Fruit fly (Drosophila melanogaster) whole organism, wandering third instar larva: ENCODE measurements around the gene nmo.

Experiments used
- Abd-B ChIP-seq: fragments of >200 bp; optimal IDR thresholded peaks from 2 replicates; lab custom pipeline; 2017; ENCODE audit warnings: missing biosample characterization, missing genetic modification characterization
- CG32264 ChIP-seq: fragments of 200-800 bp; sonication (Bioruptor generic); optimal IDR thresholded peaks from 2 replicates; lab custom pipeline; 2016; ENCODE audit warnings: missing biosample characterization, missing genetic modification characterization
- CG9705 ChIP-seq: fragments of 200-800 bp; sonication (Bioruptor generic); optimal IDR thresholded peaks from 2 replicates; lab custom pipeline; 2018; ENCODE audit warnings: missing biosample characterization, mild to moderate bottlenecking, missing genetic modification characterization
- CrebA ChIP-seq: fragments of 200-800 bp; sonication (Bioruptor generic); optimal IDR thresholded peaks from 2 replicates; lab custom pipeline; 2016; ENCODE audit warnings: missing biosample characterization, mild to moderate bottlenecking, missing genetic modification characterization, borderline replicate concordance
- Dfd ChIP-seq: fragments of >200 bp; optimal IDR thresholded peaks from 2 replicates; lab custom pipeline; 2017; ENCODE audit warnings: missing biosample characterization, missing genetic modification characterization
- Dif ChIP-seq: fragments of 200-275, 200-300 bp; sonication (Bioruptor generic); optimal IDR thresholded peaks from 2 replicates; lab custom pipeline; 2018; ENCODE audit warnings: missing biosample characterization, missing genetic modification characterization; ENCODE audit not compliant: partially characterized antibody
- GATAd ChIP-seq: sonication (Bioruptor generic); optimal IDR thresholded peaks from 2 replicates; lab custom pipeline; 2016; ENCODE audit warnings: missing biosample characterization, missing genetic modification characterization
- HLH106 ChIP-seq: fragments of 200-800 bp; optimal IDR thresholded peaks from 3 replicates; lab custom pipeline; 2019; ENCODE audit warnings: missing biosample characterization, mild to moderate bottlenecking, missing genetic modification characterization, moderate library complexity
- Hnf4 ChIP-seq: fragments of 200-800 bp; sonication (Bioruptor generic); optimal IDR thresholded peaks from 2 replicates; lab custom pipeline; 2016; ENCODE audit warnings: missing biosample characterization, mild to moderate bottlenecking, missing genetic modification characterization
- Hr78 ChIP-seq: fragments of >200 bp; optimal IDR thresholded peaks from 2 replicates; lab custom pipeline; 2017; ENCODE audit warnings: missing biosample characterization, missing genetic modification characterization
- Hr83 ChIP-seq: fragments of 200-300 bp; sonication (Bioruptor generic); optimal IDR thresholded peaks from 2 replicates; lab custom pipeline; 2016; ENCODE audit warnings: missing biosample characterization, mild to moderate bottlenecking, missing genetic modification characterization, moderate library complexity; ENCODE audit not compliant: poor library complexity, severe bottlenecking
- Jra ChIP-seq: sonication (Bioruptor generic); optimal IDR thresholded peaks from 2 replicates; lab custom pipeline; 2016; ENCODE audit warnings: missing biosample characterization, missing genetic modification characterization
- Mio ChIP-seq: sonication (Bioruptor generic); optimal IDR thresholded peaks from 2 replicates; lab custom pipeline; 2016; ENCODE audit warnings: missing biosample characterization, missing genetic modification characterization
- Myc ChIP-seq: fragments of >200 bp; optimal IDR thresholded peaks from 2 replicates; lab custom pipeline; 2017
- N ChIP-seq: fragments of >200 bp; optimal IDR thresholded peaks from 2 replicates; lab custom pipeline; 2018; ENCODE audit warnings: missing biosample characterization, missing external identifiers, missing genetic modification characterization
- OdsH ChIP-seq: fragments of 200-800 bp; sonication (Bioruptor generic); optimal IDR thresholded peaks from 2 replicates; lab custom pipeline; 2016; ENCODE audit warnings: missing biosample characterization, mild to moderate bottlenecking, missing genetic modification characterization
- Rel ChIP-seq, 2 experiments: fragments of 200-800 bp; sonication (Bioruptor generic) in 1 of 2; optimal IDR thresholded peaks; 2 replicates in 1 of 2; 3 replicates in 1 of 2; lab custom pipeline; 2016 to 2019; ENCODE audit warnings: mild to moderate bottlenecking in 2 of 2, missing biosample characterization in 2 of 2, missing genetic modification characterization in 2 of 2, moderate library complexity in 1 of 2
- Sp1 ChIP-seq: fragments of 200-800 bp; sonication (Bioruptor generic); optimal IDR thresholded peaks from 3 replicates; lab custom pipeline; 2019; ENCODE audit warnings: missing biosample characterization, mild to moderate bottlenecking, missing genetic modification characterization, moderate library complexity
- Vsx2 ChIP-seq: fragments of 200-300, 225-300 bp; sonication (Bioruptor generic); optimal IDR thresholded peaks from 2 replicates; lab custom pipeline; 2018; ENCODE audit warnings: missing biosample characterization, missing genetic modification characterization; ENCODE audit not compliant: partially characterized antibody
- br ChIP-seq: fragments of 200-800 bp; sonication (Bioruptor generic); optimal IDR thresholded peaks from 2 replicates; lab custom pipeline; 2016; ENCODE audit warnings: missing biosample characterization, missing genetic modification characterization
- brk ChIP-seq: fragments of 200-800 bp; sonication (Bioruptor generic); optimal IDR thresholded peaks from 2 replicates; lab custom pipeline; 2016; ENCODE audit warnings: missing biosample characterization, mild to moderate bottlenecking, missing genetic modification characterization
- dl ChIP-seq, 2 experiments: fragments of 175-275, 200-275 bp in 1 of 2; fragments of 200-275 bp in 1 of 2; sonication (Bioruptor generic); optimal IDR thresholded peaks; lab custom pipeline; 2018; ENCODE audit warnings: mild to moderate bottlenecking in 2 of 2, missing biosample characterization in 2 of 2, missing genetic modification characterization in 2 of 2, moderate library complexity in 2 of 2; ENCODE audit not compliant: partially characterized antibody in 2 of 2, insufficient read depth in 1 of 2
- dmrt93B ChIP-seq: fragments of 200-800 bp; sonication (Bioruptor generic); optimal IDR thresholded peaks from 2 replicates; lab custom pipeline; 2018; ENCODE audit warnings: missing biosample characterization, mild to moderate bottlenecking, missing genetic modification characterization
- dsf ChIP-seq: sonication (Bioruptor generic); optimal IDR thresholded peaks from 2 replicates; lab custom pipeline; 2016; ENCODE audit warnings: missing biosample characterization, missing genetic modification characterization, borderline replicate concordance
- ey ChIP-seq: fragments of 200-800 bp; sonication (Bioruptor generic); optimal IDR thresholded peaks from 2 replicates; lab custom pipeline; 2016; ENCODE audit warnings: missing biosample characterization, missing genetic modification characterization
- foxo ChIP-seq, 2 experiments: fragments of 200-800 bp; sonication (Bioruptor generic); optimal IDR thresholded peaks; 2 replicates in 1 of 2; 3 replicates in 1 of 2; lab custom pipeline; 2016 to 2017; ENCODE audit warnings: missing biosample characterization in 2 of 2, missing genetic modification characterization in 2 of 2
- fru ChIP-seq: fragments of 200-800 bp; sonication (Bioruptor generic); optimal IDR thresholded peaks from 3 replicates; lab custom pipeline; 2016; ENCODE audit warnings: missing biosample characterization, mild to moderate bottlenecking, missing genetic modification characterization
- h ChIP-seq: fragments of 200-800 bp; sonication (Bioruptor generic); optimal IDR thresholded peaks from 3 replicates; lab custom pipeline; 2016; ENCODE audit warnings: missing biosample characterization, mild to moderate bottlenecking, missing genetic modification characterization
- jim ChIP-seq: fragments of 175-275, 200-325 bp; sonication (Bioruptor generic); optimal IDR thresholded peaks from 2 replicates; lab custom pipeline; 2016; ENCODE audit warnings: missing biosample characterization, mild to moderate bottlenecking, missing genetic modification characterization
- lola ChIP-seq: fragments of >200 bp; optimal IDR thresholded peaks from 2 replicates; lab custom pipeline; 2017; ENCODE audit warnings: missing biosample characterization, missing genetic modification characterization
- pan ChIP-seq: fragments of >200 bp; optimal IDR thresholded peaks from 2 replicates; lab custom pipeline; 2017
- psq ChIP-seq: fragments of 200-800 bp; sonication (Bioruptor generic); optimal IDR thresholded peaks from 3 replicates; lab custom pipeline; 2017; ENCODE audit warnings: missing biosample characterization, mild to moderate bottlenecking, missing genetic modification characterization, moderate library complexity
- rgr ChIP-seq: fragments of 200-800 bp; sonication (Bioruptor generic); optimal IDR thresholded peaks from 3 replicates; lab custom pipeline; 2016; ENCODE audit warnings: missing biosample characterization, mild to moderate bottlenecking, missing genetic modification characterization
- sage ChIP-seq: fragments of 200-800 bp; sonication (Bioruptor generic); optimal IDR thresholded peaks from 2 replicates; lab custom pipeline; 2016; ENCODE audit warnings: missing biosample characterization, mild to moderate bottlenecking, missing genetic modification characterization
- sv ChIP-seq: fragments of 200-800 bp; sonication (Bioruptor generic); optimal IDR thresholded peaks from 3 replicates; lab custom pipeline; 2016; ENCODE audit warnings: missing biosample characterization, missing genetic modification characterization
- tai ChIP-seq: sonication (Bioruptor generic); optimal IDR thresholded peaks from 2 replicates; lab custom pipeline; 2016; ENCODE audit warnings: missing biosample characterization, missing genetic modification characterization
- usp ChIP-seq: fragments of >200 bp; optimal IDR thresholded peaks from 2 replicates; lab custom pipeline; 2017; ENCODE audit warnings: missing biosample characterization, missing genetic modification characterization
- woc ChIP-seq: sonication (Bioruptor generic); optimal IDR thresholded peaks from 2 replicates; lab custom pipeline; 2016; ENCODE audit warnings: missing biosample characterization, mild to moderate bottlenecking, missing genetic modification characterization

Gene nmo

dm6 chr3L:7988828-7989673 is 10.2 kb downstream of the nmo start:
- TF ChIP-seq ey (peak; percentile 27), foxo (GFP tag; optimal IDR thresholded peaks at IDR 0.05; lab: Kevin White, UChicago) (peak in 1 of 2 experiments; percentile 26), Vsx2 (GFP tag; lab: Kevin White, UChicago) (no peak), br (GFP tag; lab: Kevin White, UChicago) (no peak), Myc (no peak), Mio (GFP tag; lab: Kevin White, UChicago) (no peak), CrebA (GFP tag; lab: Kevin White, UChicago) (no peak), Hnf4 (GFP tag; lab: Kevin White, UChicago) (no peak), Hr78 (GFP tag; lab: Kevin White, UChicago) (no peak), OdsH (GFP tag; lab: Kevin White, UChicago) (peak; percentile 37), brk (GFP tag; lab: Kevin White, UChicago) (no peak), Rel (GFP tag; optimal IDR thresholded peaks at IDR 0.05; lab: Kevin White, UChicago) (no peak), Rel (tag; optimal IDR thresholded peaks at IDR 0.05; lab: Kevin White, UChicago) (no peak), Hr83 (no peak), Abd-B (GFP tag; lab: Kevin White, UChicago) (no peak), Sp1 (GFP tag; lab: Kevin White, UChicago) (peak; percentile 33), CG32264 (GFP tag; lab: Kevin White, UChicago) (no peak), GATAd (GFP tag; lab: Kevin White, UChicago) (no peak), psq (GFP tag; lab: Kevin White, UChicago) (peak; percentile 38), sage (GFP tag; lab: Kevin White, UChicago) (peak; percentile 14), Jra (GFP tag; lab: Kevin White, UChicago) (no peak), HLH106 (tag; lab: Kevin White, UChicago) (peak; percentile 18), CG9705 (no peak), woc (GFP tag; lab: Kevin White, UChicago) (peak; percentile 16), jim (GFP tag; lab: Kevin White, UChicago) (no peak), sv (peak; percentile 13), fru (GFP tag; lab: Kevin White, UChicago) (peak; percentile 60), Dif (GFP tag; lab: Kevin White, UChicago) (no peak), dl (GFP tag; optimal IDR thresholded peaks at IDR 0.05; lab: Kevin White, UChicago; ENCODE audit: insufficient read depth in 1 of 2, partially characterized antibody in 2 of 2) (no peak), dmrt93B (GFP tag; lab: Kevin White, UChicago) (no peak), h (GFP tag; lab: Kevin White, UChicago) (peak; percentile 67), tai (no peak), dsf (GFP tag; lab: Kevin White, UChicago) (no peak), N (GFP tag; lab: Kevin White, UChicago) (no peak), lola (GFP tag; lab: Kevin White, UChicago) (no peak), Dfd (GFP tag; lab: Kevin White, UChicago) (peak; percentile 92), rgr (GFP tag; lab: Kevin White, UChicago) (peak; percentile 27), pan (lab: Kevin White, UChicago) (no peak), usp (GFP tag; lab: Kevin White, UChicago) (no peak)

DNA sequence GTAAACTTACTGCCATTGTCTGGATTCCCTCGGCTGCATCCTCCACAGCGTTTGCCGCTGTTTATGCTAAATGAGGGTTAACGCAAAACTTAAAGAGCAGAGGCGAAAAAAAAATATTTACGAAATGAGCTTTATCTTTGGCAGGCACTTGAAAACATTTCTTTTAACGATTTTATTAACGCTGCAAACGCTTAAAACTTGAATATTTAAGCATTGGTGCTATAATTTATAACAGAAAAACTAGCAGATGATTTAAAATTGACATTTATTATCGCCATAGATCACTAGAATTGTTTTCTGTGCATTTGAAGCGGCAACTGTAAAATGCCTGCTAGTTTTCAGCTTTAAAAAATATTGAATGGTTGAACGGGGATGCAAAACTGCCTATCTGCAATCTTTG is 11.4 kb downstream of the nmo start:
- TF ChIP-seq Rel (GFP tag; optimal IDR thresholded peaks at IDR 0.05; lab: Kevin White, UChicago) (no peak), Rel (tag; optimal IDR thresholded peaks at IDR 0.05; lab: Kevin White, UChicago) (no peak), jim (GFP tag; lab: Kevin White, UChicago) (no peak), Abd-B (GFP tag; lab: Kevin White, UChicago) (no peak), Sp1 (GFP tag; lab: Kevin White, UChicago) (no peak), Hr78 (GFP tag; lab: Kevin White, UChicago) (no peak), brk (GFP tag; lab: Kevin White, UChicago) (no peak), pan (lab: Kevin White, UChicago) (no peak), Hnf4 (GFP tag; lab: Kevin White, UChicago) (no peak), CG32264 (GFP tag; lab: Kevin White, UChicago) (no peak), dmrt93B (GFP tag; lab: Kevin White, UChicago) (no peak), Myc (no peak), lola (GFP tag; lab: Kevin White, UChicago) (no peak), fru (GFP tag; lab: Kevin White, UChicago) (no peak), Mio (GFP tag; lab: Kevin White, UChicago) (no peak), psq (GFP tag; lab: Kevin White, UChicago) (no peak), Hr83 (no peak), CG9705 (no peak), N (GFP tag; lab: Kevin White, UChicago) (no peak), Dif (GFP tag; lab: Kevin White, UChicago) (no peak), dl (GFP tag; optimal IDR thresholded peaks at IDR 0.05; lab: Kevin White, UChicago; ENCODE audit: insufficient read depth in 1 of 2, partially characterized antibody in 2 of 2) (no peak)
- TF ChIP-seq, all 38 proteins: peak for 0
